Worm (Caenorhabditis elegans): ENCODE measurements around the gene stip-1.

Gene stip-1

ce11 chrII:10303663-10304115 lies 46.1 kb downstream of the stip-1 start, which contains the start of gene vha-9 (continued):
- TF ChIP-seq snu-23 (GFP tag; optimal IDR thresholded peaks at IDR 0.05) = peak; percentile 82
- peak; percentile 81 for TF ChIP-seq nhr-90 (tag; optimal IDR thresholded peaks at IDR 0.05; ENCODE audit: poor library complexity)
- TF ChIP-seq ces-1 (GFP tag; optimal IDR thresholded peaks at IDR 0.05) = peak; percentile 34
- TF ChIP-seq C04F5.9 (tag; optimal IDR thresholded peaks at IDR 0.05) = peak; percentile 14
- peak; percentile 76 for TF ChIP-seq tbx-2 (tag; optimal IDR thresholded peaks at IDR 0.05)
- TF ChIP-seq ceh-82 (tag; optimal IDR thresholded peaks at IDR 0.05) = peak; percentile 44 to 63 (median 61)
- peak; percentile 52 for TF ChIP-seq F16B12.6 (tag; optimal IDR thresholded peaks at IDR 0.05)
- peak; percentile 70 for TF ChIP-seq xbp-1 (tag; optimal IDR thresholded peaks at IDR 0.05)
- TF ChIP-seq hlh-17 (GFP tag; optimal IDR thresholded peaks at IDR 0.05; ENCODE audit: borderline replicate concordance) = no peak
- TF ChIP-seq grh-1 (GFP tag; IDR thresholded peaks at IDR 0.05) = peak; percentile 51
- peak; percentile 58 to 77 for TF ChIP-seq efl-1 (optimal IDR thresholded peaks at IDR 0.05)
- peak; percentile 71 to 97 for TF ChIP-seq efl-1 (GFP tag; optimal IDR thresholded peaks at IDR 0.05 in 1 of 2)
- peak; percentile 61 to 78 for TF ChIP-seq lsy-2 (tag; optimal IDR thresholded peaks at IDR 0.05)
- TF ChIP-seq fos-1 (tag; optimal IDR thresholded peaks at IDR 0.05) = no peak
- peak; percentile 35 to 72 (median 66) for TF ChIP-seq dpl-1 (GFP tag; optimal IDR thresholded peaks at IDR 0.05)
- no peak for TF ChIP-seq C34B4.2 (tag; optimal IDR thresholded peaks at IDR 0.05)
- TF ChIP-seq ama-1 (optimal IDR thresholded peaks at IDR 0.05) = no peak
- TF ChIP-seq nhr-12 (tag; optimal IDR thresholded peaks at IDR 0.05) = no peak
- TF ChIP-seq nhr-47 (tag; optimal IDR thresholded peaks at IDR 0.05) = peak; percentile 76
- no peak for TF ChIP-seq aly-2 (tag; optimal IDR thresholded peaks at IDR 0.05)
- no peak for TF ChIP-seq fkh-4 (tag; optimal IDR thresholded peaks at IDR 0.05; ENCODE audit: borderline replicate concordance)
- peak; percentile 66 for TF ChIP-seq C16A3.4 (tag; optimal IDR thresholded peaks at IDR 0.05)
- peak; percentile 4 for TF ChIP-seq egl-13 (tag; optimal IDR thresholded peaks at IDR 0.05)
- TF ChIP-seq ceh-63 (GFP tag; optimal IDR thresholded peaks at IDR 0.05) = no peak
- TF ChIP-seq ceh-90 (tag; optimal IDR thresholded peaks at IDR 0.05) = no peak
- no peak for TF ChIP-seq nhr-237 (tag; optimal IDR thresholded peaks at IDR 0.05)
- no peak for TF ChIP-seq lin-39 (tag; optimal IDR thresholded peaks at IDR 0.05)
- no peak for TF ChIP-seq unc-30 (tag; optimal IDR thresholded peaks at IDR 0.05)
- TF ChIP-seq unc-86 (tag; optimal IDR thresholded peaks at IDR 0.05) = peak; percentile 57
- TF ChIP-seq sptf-1 (tag; optimal IDR thresholded peaks at IDR 0.05) = no peak
- no peak for TF ChIP-seq efl-3 (GFP tag; optimal IDR thresholded peaks at IDR 0.05)
- peak; percentile 37 for TF ChIP-seq snpc-4 (tag; optimal IDR thresholded peaks at IDR 0.05)
- peak; percentile 57 for TF ChIP-seq nhr-19 (GFP tag; conservative IDR thresholded peaks at IDR 0.05)
- TF ChIP-seq mep-1 (tag; optimal IDR thresholded peaks at IDR 0.05) = peak; percentile 25
- TF ChIP-seq lin-13 (GFP tag; optimal IDR thresholded peaks at IDR 0.05) = peak; percentile 41
- TF ChIP-seq zag-1 (tag; optimal IDR thresholded peaks at IDR 0.05) = no peak
- TF ChIP-seq egl-27 (tag; optimal IDR thresholded peaks at IDR 0.05) = no peak
- TF ChIP-seq sox-4 (tag; optimal IDR thresholded peaks at IDR 0.05) = peak; percentile 13
- TF ChIP-seq nhr-71 (tag; optimal IDR thresholded peaks at IDR 0.05) = peak; percentile 83
- peak; percentile 74 for TF ChIP-seq rnt-1 (tag; optimal IDR thresholded peaks at IDR 0.05)
- no peak for TF ChIP-seq elt-2 (tag; optimal IDR thresholded peaks at IDR 0.05)
- peak; percentile 71 for TF ChIP-seq skn-1 (tag; optimal IDR thresholded peaks at IDR 0.05)
- TF ChIP-seq nhr-85 (tag) = peak; percentile 57
- TF ChIP-seq unc-98 (GFP tag; IDR thresholded peaks at IDR 0.05) = no peak
- no peak for TF ChIP-seq jun-1 (tag; optimal IDR thresholded peaks at IDR 0.05)
- TF ChIP-seq swsn-7 (tag; optimal IDR thresholded peaks at IDR 0.05) = peak; percentile 74
- no peak for TF ChIP-seq mab-9 (GFP tag; IDR thresholded peaks at IDR 0.05)
- peak in 1 of 2 experiments; percentile 59 for TF ChIP-seq ztf-11 (tag; optimal IDR thresholded peaks at IDR 0.05)
- peak; percentile 55 to 62 for TF ChIP-seq lin-35 (GFP tag; optimal IDR thresholded peaks at IDR 0.05)
- no peak for TF ChIP-seq sup-37 (GFP tag; optimal IDR thresholded peaks at IDR 0.05)
- TF ChIP-seq tlp-1 (tag; optimal IDR thresholded peaks at IDR 0.05) = no peak
- peak; percentile 70 for TF ChIP-seq dsc-1 (tag; optimal IDR thresholded peaks at IDR 0.05)
- peak; percentile 35; the same call in 1 of the 2 replicates for TF ChIP-seq ceh-88 (GFP tag; IDR thresholded peaks at IDR 0.05)
